Fruit fly (Drosophila melanogaster) ovary, adult (tissue): ENCODE results near the gene Cat.

ENCODE experiments used
- CG17801 ChIP-seq: fragments of 200-800 bp; optimal IDR thresholded peaks from 2 replicates; lab custom pipeline; 2019; ENCODE audit warnings: missing biosample characterization, mild to moderate bottlenecking, missing genetic modification characterization, moderate library complexity; ENCODE audit not compliant: partially characterized antibody

Gene Cat

DNA sequence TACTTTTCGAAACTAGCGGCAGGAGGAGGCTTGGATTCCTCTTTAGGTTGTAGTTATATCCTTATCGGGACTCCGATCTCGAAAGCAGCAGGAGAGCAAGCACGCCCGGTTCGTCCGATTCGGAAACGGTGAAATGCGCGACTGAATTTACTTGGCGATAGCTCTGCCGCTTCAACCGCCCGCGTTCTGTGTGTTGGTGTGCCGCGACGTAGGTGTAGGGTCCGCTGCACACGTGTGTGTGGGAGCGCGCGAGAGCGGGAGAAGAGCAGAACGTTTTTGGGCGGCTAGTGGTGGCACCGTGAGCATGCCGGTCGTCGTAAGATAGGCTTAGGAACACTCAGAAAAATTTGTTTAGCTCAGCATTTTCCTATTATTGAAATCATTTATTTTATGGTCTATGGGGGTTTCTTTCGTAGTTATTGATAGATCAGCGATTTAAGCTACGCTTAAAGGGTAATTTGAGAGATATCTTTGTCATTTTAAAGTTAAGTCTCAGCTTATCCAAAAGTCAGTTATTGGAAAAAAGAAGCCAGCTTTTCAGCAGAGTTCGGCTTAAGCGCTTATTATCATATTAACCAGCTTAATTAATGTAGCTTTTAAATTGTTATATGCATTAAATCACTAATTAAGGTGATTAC, 18.1 kb downstream of the Cat start:
- TF ChIP-seq CG17801 (GFP tag; lab: Kevin White, UChicago), result peak; percentile 66

DNA sequence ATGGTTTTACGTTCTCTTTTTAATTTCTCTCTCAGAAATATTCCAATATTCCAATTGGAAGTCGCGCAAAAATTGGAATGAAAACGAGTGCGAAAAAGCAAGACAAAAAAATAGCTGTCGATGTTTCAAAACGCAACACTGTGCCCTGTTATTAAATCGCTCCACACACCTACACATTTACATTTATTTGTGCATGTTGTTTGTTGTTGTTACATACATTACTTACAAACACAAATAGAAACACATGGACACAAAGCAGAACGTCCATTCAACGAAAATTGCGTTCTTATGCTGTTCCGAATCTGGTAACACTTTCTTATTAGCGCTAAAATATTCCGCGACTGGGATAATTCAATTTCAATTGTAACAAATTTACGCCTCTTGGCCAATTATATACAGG, 18.9 kb downstream of the Cat start:
- TF ChIP-seq CG17801 (GFP tag; lab: Kevin White, UChicago), result peak; percentile 18

DNA sequence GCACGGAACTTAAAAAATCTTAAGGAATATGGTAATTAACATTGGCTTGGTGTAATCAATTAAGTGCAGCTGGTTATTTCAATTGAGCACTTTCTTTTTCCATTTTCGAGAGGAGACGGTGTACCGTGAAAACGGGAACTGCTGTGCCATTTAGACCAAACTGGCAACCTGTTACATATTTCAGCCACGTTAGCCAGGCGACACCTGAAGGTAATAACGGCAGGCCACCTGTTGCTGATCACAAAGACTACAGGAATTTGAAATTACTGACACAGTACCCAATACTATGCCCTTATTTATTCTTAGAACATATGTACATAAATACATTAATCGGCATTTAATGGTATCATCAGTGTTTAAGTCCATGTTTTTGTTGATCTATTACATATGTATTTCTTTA, 19.8 kb downstream of the Cat start:
- no peak for TF ChIP-seq CG17801 (GFP tag; lab: Kevin White, UChicago)

dm6 chr3L:18845833-18846232, 23.4 kb downstream of the Cat start:
- no peak for TF ChIP-seq CG17801 (GFP tag; lab: Kevin White, UChicago)

dm6 chr3L:18846233-18846271, 23.6 kb downstream of the Cat start, which contains the start of gene Indy:
Gene Indy, minus strand, starts transcription at chr3L:18846267.
- no peak for TF ChIP-seq CG17801 (GFP tag; lab: Kevin White, UChicago)

DNA sequence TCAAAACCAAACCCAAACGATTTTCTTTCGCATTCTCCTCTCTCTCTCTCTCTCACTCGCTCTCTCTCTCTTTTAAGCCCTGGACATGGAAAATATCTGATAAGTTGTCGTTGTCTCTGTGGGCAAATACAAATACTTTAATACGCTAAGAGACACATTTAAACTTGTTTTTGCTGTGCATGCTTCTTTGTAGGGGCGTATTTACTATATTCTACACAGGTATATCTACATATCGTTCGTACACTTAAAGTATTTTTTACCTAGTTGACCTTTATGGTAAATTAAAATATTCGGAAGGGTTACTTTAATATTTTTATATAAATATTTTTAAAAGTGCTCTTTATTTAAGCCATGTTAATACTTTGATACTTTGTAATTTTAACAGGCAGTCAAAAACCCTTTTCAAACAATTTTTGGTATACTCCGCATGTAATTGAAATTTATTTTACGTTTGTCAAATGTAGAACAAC, 23.9 kb downstream of the Cat start:
- TF ChIP-seq CG17801 (GFP tag; lab: Kevin White, UChicago), result no peak

DNA sequence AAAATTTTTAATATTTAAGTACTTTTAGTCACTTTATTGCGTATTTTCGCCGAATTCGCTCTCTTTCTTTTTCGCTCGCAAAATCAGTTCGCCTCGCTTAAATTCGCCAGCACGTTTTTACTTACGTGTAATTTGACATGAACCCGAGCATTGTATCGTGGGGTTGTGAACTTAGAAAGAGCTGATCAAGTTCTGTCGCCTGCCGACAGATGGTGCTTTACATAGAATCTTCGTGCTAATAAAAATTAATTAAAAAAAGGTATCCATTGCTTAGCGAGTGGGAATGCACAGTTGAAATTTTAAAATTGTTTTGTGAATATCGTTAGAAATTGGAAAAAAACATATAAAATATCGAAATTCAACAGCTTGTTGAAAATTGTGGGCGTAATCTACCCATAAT, 26.0 kb downstream of the Cat start:
- peak; percentile 36 for TF ChIP-seq CG17801 (GFP tag; lab: Kevin White, UChicago)

DNA sequence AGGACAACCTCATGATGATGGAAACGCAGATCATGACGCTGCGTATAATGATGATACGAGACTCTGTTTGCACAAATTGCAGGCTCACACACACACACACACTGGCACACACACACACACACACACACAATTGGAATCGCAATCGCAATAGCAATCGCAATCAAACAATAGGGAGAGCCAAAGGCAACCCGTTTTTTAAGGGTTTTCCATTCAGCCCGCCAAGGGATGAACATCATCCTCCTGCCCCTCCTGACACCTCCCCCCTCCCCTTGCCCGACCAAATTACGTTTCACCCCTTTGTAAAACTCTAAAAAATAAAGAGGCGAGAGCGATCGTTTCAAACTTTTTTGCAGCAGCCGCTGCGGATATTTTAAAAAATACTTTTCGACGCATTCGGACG, 29.8 kb downstream of the Cat start:
- no peak for TF ChIP-seq CG17801 (GFP tag; lab: Kevin White, UChicago)

DNA sequence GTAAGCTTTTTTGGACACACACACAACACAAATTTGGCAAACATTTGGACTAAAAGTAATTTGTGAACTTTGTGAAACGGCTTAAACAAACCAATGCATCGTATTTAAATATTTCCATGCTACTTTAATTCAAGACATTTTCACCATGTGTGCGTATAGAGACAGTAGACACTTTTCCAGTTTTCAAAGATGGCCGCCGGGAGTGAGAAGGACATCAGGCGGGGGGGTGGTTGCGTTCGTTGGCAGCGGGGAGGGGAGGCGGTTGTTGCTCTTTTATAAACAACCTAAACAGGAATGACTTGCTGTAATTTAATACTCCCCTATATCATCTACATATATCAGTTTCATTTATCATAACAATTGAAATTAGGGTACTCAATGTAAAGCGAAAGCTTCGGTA, 31.0 kb downstream of the Cat start:
- no peak for TF ChIP-seq CG17801 (GFP tag; lab: Kevin White, UChicago)

- TF ChIP-seq CG17801 (GFP tag; lab: Kevin White, UChicago), result no peak
These were observed 32.0 kb downstream of the Cat start for dm6 chr3L:18854412-18854811.

- TF ChIP-seq CG17801 (GFP tag; lab: Kevin White, UChicago), result no peak
These were observed 38.1 kb downstream of the Cat start for dm6 chr3L:18860467-18860866.

dm6 chr3L:18861893-18862292, 39.5 kb downstream of the Cat start:
- TF ChIP-seq CG17801 (GFP tag; lab: Kevin White, UChicago), result no peak

DNA sequence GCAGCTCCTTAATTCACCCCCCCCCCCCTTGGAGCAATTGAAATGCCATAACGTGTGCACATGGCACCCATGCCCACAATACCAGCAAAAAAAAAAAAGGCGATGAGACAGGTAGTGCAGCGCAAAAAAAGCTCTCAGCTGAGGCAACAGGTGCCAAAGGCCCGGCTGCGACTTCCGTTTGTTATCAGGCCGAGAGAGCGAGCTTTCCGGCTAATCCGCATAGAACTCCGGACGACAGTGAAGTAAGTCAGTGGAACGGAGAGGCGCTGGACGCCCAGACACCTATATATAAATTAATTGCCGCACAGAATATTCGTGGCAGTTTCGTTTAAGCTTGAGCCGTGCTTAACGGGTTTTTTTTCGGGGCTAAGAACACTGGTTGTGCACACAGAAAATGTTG, 40.9 kb downstream of the Cat start, which contains the start of gene CG6865:
CG6865 (plus strand) TSS at position 321 of the 400 bp plus-strand sequence.
- TF ChIP-seq CG17801 (GFP tag; lab: Kevin White, UChicago), result no peak

DNA sequence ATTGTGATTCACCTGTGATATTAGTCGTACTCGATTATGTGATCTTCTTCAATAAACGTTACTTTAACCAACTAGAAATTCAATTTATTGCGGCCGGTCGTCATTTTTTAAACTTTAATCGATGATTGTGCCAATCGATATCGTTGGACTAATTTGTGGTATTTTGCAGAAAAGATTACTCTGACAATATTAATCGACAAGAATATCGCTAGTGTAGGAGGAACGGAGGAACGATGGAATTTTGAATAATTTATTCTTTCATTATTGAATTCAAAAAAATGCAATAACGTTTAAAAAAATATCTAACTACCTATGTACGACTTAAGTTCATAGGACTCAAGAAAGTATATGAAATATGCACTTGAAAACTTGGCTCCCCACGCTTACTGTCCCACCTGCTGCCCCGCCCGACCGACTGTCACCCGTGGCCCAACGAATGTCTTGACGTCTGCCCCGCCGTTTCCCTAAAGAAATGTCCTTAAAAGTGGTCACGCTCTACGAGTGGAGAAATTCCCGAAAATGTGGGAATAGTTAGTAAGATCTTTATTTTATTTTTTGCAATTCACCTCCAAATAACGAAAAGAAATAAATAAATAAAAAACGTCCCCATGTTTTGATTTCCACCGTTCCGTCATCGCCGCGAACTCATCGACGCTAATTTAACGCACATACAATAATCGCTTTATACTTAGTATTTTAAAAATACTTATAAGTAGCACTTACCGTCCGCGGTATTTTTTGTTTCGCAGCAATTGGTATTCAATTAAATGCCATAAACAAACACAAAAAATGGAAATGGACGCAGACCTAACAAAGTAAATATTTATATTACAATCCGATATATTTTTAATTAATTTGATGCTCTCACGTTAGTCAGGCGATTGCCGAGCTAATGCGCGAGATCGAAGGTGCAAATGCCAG, 43.3 kb downstream of the Cat start, which contains the start of gene CG14074:
CG14074 (plus strand) TSS at position 779 of the 921 bp plus-strand sequence.
- TF ChIP-seq CG17801 (GFP tag; lab: Kevin White, UChicago), result no peak

- TF ChIP-seq CG17801 (GFP tag; lab: Kevin White, UChicago), result peak; percentile 85
These were observed 45.1 kb downstream of the Cat start, which contains the start of gene Dysb for dm6 chr3L:18867521-18867920. Gene Dysb, plus strand, starts transcription at chr3L:18867771.
